Fruit fly (Drosophila melanogaster) whole organism, embryonic: ENCODE measurements around the gene Adsl.

Source experiments
- Asciz ChIP-seq: fragments of 200-800 bp; sonication (Bioruptor generic); optimal IDR thresholded peaks from 2 replicates; lab custom pipeline; 2017; ENCODE audit warnings: missing biosample characterization, mild to moderate bottlenecking, missing genetic modification characterization, missing genetic modification reagents
- B-H1 ChIP-seq: fragments of 200-800 bp; sonication (Bioruptor generic); IDR thresholded peaks from 3 replicates; pipeline ENCODE4 v1.3.6; 2022; ENCODE audit warnings: missing biosample characterization, missing genetic modification characterization
- Bgb ChIP-seq: fragments of 200-800 bp; sonication (Bioruptor generic); IDR thresholded peaks from 2 replicates; pipeline ENCODE4 v1.3.6; 2022; ENCODE audit warnings: missing biosample characterization, missing genetic modification characterization; ENCODE audit not compliant: partially characterized antibody
- Bteb2 ChIP-seq: fragments of 200-800 bp; sonication (Bioruptor generic); optimal IDR thresholded peaks from 2 replicates; lab custom pipeline; 2016; ENCODE audit warnings: missing biosample characterization, missing genetic modification characterization
- CG10147 ChIP-seq: fragments of 200-800 bp; sonication (Bioruptor generic); optimal IDR thresholded peaks from 2 replicates; lab custom pipeline; 2019; ENCODE audit warnings: missing biosample characterization, mild to moderate bottlenecking, missing genetic modification characterization, moderate library complexity
- CG10543 ChIP-seq: fragments of 200-800 bp; sonication (Bioruptor generic); optimal IDR thresholded peaks from 3 replicates; lab custom pipeline; 2017; ENCODE audit warnings: missing biosample characterization, mild to moderate bottlenecking, missing genetic modification characterization, moderate library complexity
- CG12659 ChIP-seq: fragments of 200-800 bp; sonication (Bioruptor generic); optimal IDR thresholded peaks from 3 replicates; lab custom pipeline; 2017; ENCODE audit warnings: mild to moderate bottlenecking, missing biosample characterization, missing genetic modification reagents, missing genetic modification characterization
- CG12942 ChIP-seq: fragments of 200-800 bp; sonication (Bioruptor generic); optimal IDR thresholded peaks from 3 replicates; lab custom pipeline; 2016; ENCODE audit warnings: missing biosample characterization, missing genetic modification characterization
- CG13894 ChIP-seq: fragments of 200-800 bp; sonication (Bioruptor generic); optimal IDR thresholded peaks from 3 replicates; lab custom pipeline; 2018; ENCODE audit warnings: missing biosample characterization, mild to moderate bottlenecking, missing genetic modification characterization, moderate library complexity
- CG14667 ChIP-seq: fragments of 200-800 bp; sonication (Bioruptor generic); IDR thresholded peaks from 2 replicates; pipeline ENCODE4 v1.3.6; 2022; ENCODE audit warnings: missing biosample characterization, missing genetic modification characterization
- CG15269 ChIP-seq: fragments of 200-800 bp; sonication (Bioruptor generic); optimal IDR thresholded peaks from 2 replicates; lab custom pipeline; 2018; ENCODE audit warnings: missing biosample characterization, mild to moderate bottlenecking, missing genetic modification characterization, moderate library complexity
- CG15479 ChIP-seq: fragments of 200-800 bp; sonication (Bioruptor generic); optimal IDR thresholded peaks from 3 replicates; lab custom pipeline; 2019; ENCODE audit warnings: missing biosample characterization, mild to moderate bottlenecking, missing genetic modification characterization, moderate library complexity
- CG15601 ChIP-seq: fragments of 200-800 bp; sonication (Bioruptor generic); optimal IDR thresholded peaks from 3 replicates; lab custom pipeline; 2019; ENCODE audit warnings: missing biosample characterization, mild to moderate bottlenecking, missing genetic modification characterization, moderate library complexity
- CG15696 ChIP-seq: fragments of 200-800 bp; sonication (Bioruptor generic); optimal IDR thresholded peaks from 2 replicates; lab custom pipeline; 2019; ENCODE audit warnings: missing biosample characterization, mild to moderate bottlenecking, missing genetic modification characterization, moderate library complexity
- CG17361 ChIP-seq: fragments of 200-800 bp; sonication (Bioruptor generic); IDR thresholded peaks from 3 replicates; pipeline ENCODE4 v1.3.6; 2022; ENCODE audit warnings: missing biosample characterization, missing genetic modification characterization
- CG17829 ChIP-seq: fragments of 200-800 bp; optimal IDR thresholded peaks from 2 replicates; lab custom pipeline; 2019; ENCODE audit warnings: missing biosample characterization, mild to moderate bottlenecking, missing genetic modification characterization, moderate library complexity
- CG18599 ChIP-seq: fragments of 200-800 bp; sonication (Bioruptor generic); optimal IDR thresholded peaks from 3 replicates; lab custom pipeline; 2017; ENCODE audit warnings: missing biosample characterization, missing genetic modification characterization, mild to moderate bottlenecking, moderate library complexity, missing genetic modification reagents
- CG2199 ChIP-seq: fragments of 200-800 bp; sonication (Bioruptor generic); IDR thresholded peaks from 3 replicates; pipeline ENCODE4 v1.3.6; 2022; ENCODE audit warnings: missing biosample characterization, missing genetic modification characterization
- CG6272 ChIP-seq: fragments of 200-800 bp; sonication (Bioruptor generic); IDR thresholded peaks from 2 replicates; pipeline ENCODE4 v1.3.6; 2022; ENCODE audit warnings: missing biosample characterization, missing genetic modification characterization
- CG6765 ChIP-seq: fragments of 200-800 bp; sonication (Bioruptor generic); optimal IDR thresholded peaks from 3 replicates; lab custom pipeline; 2017; ENCODE audit warnings: missing biosample characterization, mild to moderate bottlenecking, missing genetic modification characterization
- CG6854 ChIP-seq: fragments of 200-800 bp; sonication (Bioruptor generic); optimal IDR thresholded peaks from 3 replicates; lab custom pipeline; 2017; ENCODE audit warnings: missing biosample characterization, mild to moderate bottlenecking, missing genetic modification characterization
- CG7839 ChIP-seq: fragments of 200-800 bp; sonication (Bioruptor generic); optimal IDR thresholded peaks from 3 replicates; lab custom pipeline; 2018; ENCODE audit warnings: missing biosample characterization, mild to moderate bottlenecking, missing genetic modification characterization, moderate library complexity
- CG8290 ChIP-seq, 3 experiments: fragments of 200-800 bp; sonication (Bioruptor generic); optimal IDR thresholded peaks; 2 replicates each; lab custom pipeline; 2016 to 2019; ENCODE audit warnings: missing biosample characterization in 3 of 3, missing genetic modification characterization in 3 of 3, mild to moderate bottlenecking in 2 of 3, moderate library complexity in 1 of 3
- CG8765 ChIP-seq: fragments of 200-800 bp; sonication (Bioruptor generic); IDR thresholded peaks from 2 replicates; pipeline ENCODE4 v1.3.6; 2022; ENCODE audit warnings: missing biosample characterization, missing genetic modification characterization
- CG9215 ChIP-seq: fragments of 200-800 bp; sonication (Bioruptor generic); IDR thresholded peaks from 2 replicates; pipeline ENCODE4 v1.3.6; 2022; ENCODE audit warnings: missing biosample characterization, missing genetic modification characterization
- D19A ChIP-seq: fragments of 200-800 bp; optimal IDR thresholded peaks from 3 replicates; lab custom pipeline; 2019; ENCODE audit warnings: missing biosample characterization, mild to moderate bottlenecking, missing genetic modification characterization, moderate library complexity
- Dip2 ChIP-seq: fragments of 200-800 bp; sonication (Bioruptor generic); IDR thresholded peaks from 2 replicates; pipeline ENCODE4 v1.3.6; 2022; ENCODE audit warnings: missing biosample characterization, missing genetic modification characterization
- HLH54F ChIP-seq: fragments of 200-800 bp; sonication (Bioruptor generic); optimal IDR thresholded peaks from 3 replicates; lab custom pipeline; 2016; ENCODE audit warnings: missing biosample characterization, missing genetic modification characterization
- Hr39 ChIP-seq: fragments of >200 bp; optimal IDR thresholded peaks from 2 replicates; lab custom pipeline; 2017
- Meics ChIP-seq: fragments of 200-800 bp; sonication (Bioruptor generic); optimal IDR thresholded peaks from 2 replicates; lab custom pipeline; 2017; ENCODE audit warnings: missing biosample characterization, mild to moderate bottlenecking, missing genetic modification characterization
- Mes4 ChIP-seq: fragments of 200-800 bp; sonication (Bioruptor generic); optimal IDR thresholded peaks from 2 replicates; lab custom pipeline; 2016; ENCODE audit warnings: missing biosample characterization, missing genetic modification characterization
- NK7.1 ChIP-seq: fragments of 200-800 bp; sonication (Bioruptor generic); optimal IDR thresholded peaks from 3 replicates; lab custom pipeline; 2016; ENCODE audit warnings: missing biosample characterization, missing genetic modification characterization
- Six4 ChIP-seq: fragments of 200-800 bp; sonication (Bioruptor generic); optimal IDR thresholded peaks from 2 replicates; lab custom pipeline; 2016; ENCODE audit warnings: missing biosample characterization, missing genetic modification characterization
- az2 ChIP-seq: fragments of 200-800 bp; sonication (Bioruptor generic); optimal IDR thresholded peaks from 3 replicates; lab custom pipeline; 2016; ENCODE audit warnings: missing biosample characterization, missing genetic modification characterization
- bigmax ChIP-seq: fragments of 200-800 bp; sonication (Bioruptor generic); optimal IDR thresholded peaks from 2 replicates; lab custom pipeline; 2018; ENCODE audit warnings: missing biosample characterization, mild to moderate bottlenecking, missing genetic modification characterization
- chn ChIP-seq: fragments of 200-800 bp; sonication (Bioruptor generic); optimal IDR thresholded peaks from 2 replicates; lab custom pipeline; 2016; ENCODE audit warnings: missing biosample characterization, missing genetic modification characterization
- cwo ChIP-seq: fragments of 200-800 bp; sonication (Bioruptor generic); optimal IDR thresholded peaks from 3 replicates; lab custom pipeline; 2017; ENCODE audit warnings: missing biosample characterization, missing genetic modification characterization, mild to moderate bottlenecking, moderate library complexity, missing genetic modification reagents
- ewg ChIP-seq: fragments of 200-800 bp; sonication (Bioruptor generic); optimal IDR thresholded peaks from 3 replicates; lab custom pipeline; 2017; ENCODE audit warnings: mild to moderate bottlenecking, missing biosample characterization, missing genetic modification reagents, missing genetic modification characterization
- eyg ChIP-seq: fragments of 200-800 bp; sonication (Bioruptor generic); optimal IDR thresholded peaks from 3 replicates; lab custom pipeline; 2016; ENCODE audit warnings: missing biosample characterization, missing genetic modification characterization
- grau ChIP-seq: fragments of 200-800 bp; optimal IDR thresholded peaks from 3 replicates; lab custom pipeline; 2019; ENCODE audit warnings: missing biosample characterization, mild to moderate bottlenecking, missing genetic modification characterization, moderate library complexity
- jing ChIP-seq: fragments of 200-800 bp; sonication (Bioruptor generic); optimal IDR thresholded peaks from 2 replicates; lab custom pipeline; 2018; ENCODE audit warnings: missing biosample characterization, mild to moderate bottlenecking, missing genetic modification characterization
- kay ChIP-seq: fragments of 200-800 bp; sonication (Bioruptor generic); optimal IDR thresholded peaks from 2 replicates; lab custom pipeline; 2016; ENCODE audit warnings: missing biosample characterization, missing genetic modification characterization
- repo ChIP-seq: fragments of 200-800 bp; sonication (Bioruptor generic); optimal IDR thresholded peaks from 2 replicates; lab custom pipeline; 2016; ENCODE audit warnings: missing biosample characterization, missing genetic modification characterization
- run ChIP-seq: fragments of 200-800 bp; sonication (Bioruptor generic); optimal IDR thresholded peaks from 3 replicates; lab custom pipeline; 2018; ENCODE audit warnings: missing biosample characterization, mild to moderate bottlenecking, missing genetic modification characterization
- sd ChIP-seq: fragments of 200-800 bp; sonication (Bioruptor generic); optimal IDR thresholded peaks from 3 replicates; lab custom pipeline; 2018; ENCODE audit warnings: missing biosample characterization, mild to moderate bottlenecking, missing genetic modification characterization, moderate library complexity
- sens-2 ChIP-seq: fragments of 200-800 bp; sonication (Bioruptor generic); IDR thresholded peaks from 2 replicates; pipeline ENCODE4 v1.3.6; 2022; ENCODE audit warnings: missing biosample characterization, missing genetic modification characterization
- sima ChIP-seq: fragments of 200-800 bp; sonication (Bioruptor generic); optimal IDR thresholded peaks from 2 replicates; lab custom pipeline; 2016; ENCODE audit warnings: missing biosample characterization, missing genetic modification characterization
- tin ChIP-seq: fragments of 200-800 bp; sonication (Bioruptor generic); optimal IDR thresholded peaks from 3 replicates; lab custom pipeline; 2016; ENCODE audit warnings: missing biosample characterization, missing genetic modification characterization
- zf30C ChIP-seq: fragments of 200-800 bp; sonication (Bioruptor generic); optimal IDR thresholded peaks from 3 replicates; lab custom pipeline; 2018; ENCODE audit warnings: missing biosample characterization, mild to moderate bottlenecking, missing genetic modification characterization

Adsl gene

DNA sequence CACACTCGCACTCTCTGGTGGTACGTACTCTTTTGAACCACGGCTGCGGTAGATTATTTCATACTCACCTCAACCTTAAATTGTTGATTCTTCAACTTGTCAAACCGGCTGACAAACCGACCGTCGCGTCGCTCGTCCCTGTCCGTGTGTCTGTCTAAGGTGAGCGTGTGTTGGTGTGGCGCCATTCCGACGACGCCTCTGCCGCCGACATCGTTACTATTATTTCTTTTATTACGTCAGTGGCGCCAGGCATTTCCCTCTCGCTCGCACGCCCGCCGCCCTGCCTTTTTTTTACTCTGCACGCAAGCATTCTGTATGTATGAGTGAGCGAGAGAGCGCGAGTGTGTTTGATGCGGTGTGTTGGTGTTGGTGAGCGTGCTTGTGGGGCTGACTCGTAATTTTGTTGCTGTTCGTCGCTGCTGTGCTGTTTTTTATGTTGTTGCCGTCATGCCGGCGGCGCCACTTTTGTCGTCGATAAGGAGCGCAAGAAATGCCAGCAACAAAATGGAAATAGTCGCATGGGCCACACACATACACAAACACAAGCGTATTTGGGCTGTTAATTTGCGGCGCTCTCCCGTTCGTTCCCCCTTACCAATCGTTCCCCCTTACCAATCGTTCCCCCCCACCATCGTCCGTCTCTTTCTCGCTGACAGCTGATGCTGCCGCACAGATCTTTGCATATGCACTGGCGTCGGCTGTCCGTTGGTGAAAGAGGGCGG, 35.4 kb upstream of the Adsl start (continued):
- no peak for TF ChIP-seq jing (GFP tag; lab: Kevin White, UChicago)
- TF ChIP-seq CG7839 (tag; lab: Kevin White, UChicago), result no peak
- no peak for TF ChIP-seq Mes4 (GFP tag; lab: Kevin White, UChicago)
- no peak for TF ChIP-seq az2 (GFP tag; lab: Kevin White, UChicago)
- TF ChIP-seq CG6765 (GFP tag; lab: Kevin White, UChicago), result peak; percentile 62
- no peak for TF ChIP-seq tin (GFP tag; lab: Kevin White, UChicago)
- TF ChIP-seq kay (GFP tag; lab: Kevin White, UChicago), result peak; percentile 58
- peak; percentile 74 for TF ChIP-seq CG13894
- no peak for TF ChIP-seq Asciz
- TF ChIP-seq Six4 (GFP tag; lab: Kevin White, UChicago), result no peak
- no peak for TF ChIP-seq D19A (tag; lab: Kevin White, UChicago)
- peak; percentile 5 for TF ChIP-seq CG15269 (tag; lab: Kevin White, UChicago)
- TF ChIP-seq Dip2 (GFP tag; lab: Robert Waterston, UW), result no peak
- peak; percentile 73; the same call in 1 of the 3 replicates for TF ChIP-seq CG2199 (GFP tag; lab: Robert Waterston, UW)
- TF ChIP-seq CG10543 (GFP tag; lab: Kevin White, UChicago), result peak; percentile 98
- no peak for TF ChIP-seq CG8290 (GFP tag; optimal IDR thresholded peaks at IDR 0.05; lab: Kevin White, UChicago)
- peak in 1 of 2 experiments; percentile 36 for TF ChIP-seq CG8290 (tag; optimal IDR thresholded peaks at IDR 0.05; lab: Kevin White, UChicago)
- TF ChIP-seq HLH54F (GFP tag; lab: Kevin White, UChicago), result no peak
- TF ChIP-seq CG17829 (tag; lab: Kevin White, UChicago), result peak; percentile 19
- TF ChIP-seq bigmax (GFP tag; lab: Kevin White, UChicago), result no peak
- TF ChIP-seq sd, result peak; percentile 99
- TF ChIP-seq NK7.1 (GFP tag; lab: Kevin White, UChicago), result no peak
- no peak for TF ChIP-seq run (tag; lab: Kevin White, UChicago)
- TF ChIP-seq sens-2 (GFP tag; lab: Robert Waterston, UW), result no peak
- TF ChIP-seq eyg (GFP tag; lab: Kevin White, UChicago), result no peak
- TF ChIP-seq zf30C, result peak; percentile 33
- TF ChIP-seq chn (GFP tag; lab: Kevin White, UChicago), result peak; percentile 58
- peak; percentile 47 for TF ChIP-seq CG18599
- TF ChIP-seq CG15696 (tag; lab: Kevin White, UChicago), result no peak
- TF ChIP-seq CG8765 (GFP tag; lab: Robert Waterston, UW), result 0 out of 2 replicates have a peak, but pooled peaks have one; percentile 56
- TF ChIP-seq Hr39 (lab: Kevin White, UChicago), result no peak
- no peak for TF ChIP-seq ewg
- peak; percentile 15; the same call in 1 of the 2 replicates for TF ChIP-seq Bgb
- no peak for TF ChIP-seq Bteb2
- TF ChIP-seq CG10147 (GFP tag; lab: Kevin White, UChicago), result peak; percentile 29
- TF ChIP-seq CG6272, result no peak
- TF ChIP-seq CG12659 (GFP tag; lab: Kevin White, UChicago), result no peak
- TF ChIP-seq CG12942 (GFP tag; lab: Kevin White, UChicago), result no peak
- no peak for TF ChIP-seq Meics (GFP tag; lab: Kevin White, UChicago)
- 0 out of 2 replicates have a peak, but pooled peaks have one; percentile 6 for TF ChIP-seq CG14667 (GFP tag; lab: Robert Waterston, UW)
- no peak for TF ChIP-seq repo (GFP tag; lab: Kevin White, UChicago)
- TF ChIP-seq B-H1, result no peak; the same call in 2 of the 3 replicates
- no peak for TF ChIP-seq CG6854 (GFP tag; lab: Kevin White, UChicago)
- peak; percentile 45 for TF ChIP-seq CG15479 (GFP tag; lab: Kevin White, UChicago)
- TF ChIP-seq CG17361 (GFP tag; lab: Robert Waterston, UW), result no peak
- no peak for TF ChIP-seq sima
- TF ChIP-seq CG15601, result no peak
- TF ChIP-seq CG9215 (GFP tag; lab: Robert Waterston, UW), result no peak
- TF ChIP-seq grau (tag; lab: Kevin White, UChicago), result peak; percentile 24
- TF ChIP-seq cwo (GFP tag; lab: Kevin White, UChicago), result peak; percentile 81
